Worm (Caenorhabditis elegans): ENCODE measurements around the gene R10E12.2.
A peak's percentile ranks its signal among the peaks of the same experiment; 100 is the strongest.

ce11 chrIII:10006734-10007348 lies 33.2 kb upstream of the R10E12.2 start, which contains the start of gene C05B5.8:
- no peak for TF ChIP-seq snpc-4 (tag; optimal IDR thresholded peaks at IDR 0.05)
- no peak for TF ChIP-seq pqm-1 (tag; optimal IDR thresholded peaks at IDR 0.05)
- TF ChIP-seq sea-2 (GFP tag; optimal IDR thresholded peaks at IDR 0.05): no peak
- TF ChIP-seq R02D3.7 (tag; optimal IDR thresholded peaks at IDR 0.05): no peak
- TF ChIP-seq ztf-4 (tag; optimal IDR thresholded peaks at IDR 0.05): no peak
- no peak for TF ChIP-seq nhr-28 (tag; optimal IDR thresholded peaks at IDR 0.05)
- peak; percentile 83 for TF ChIP-seq elt-1 (tag; optimal IDR thresholded peaks at IDR 0.05)
- no peak for TF ChIP-seq nhr-11 (tag; optimal IDR thresholded peaks at IDR 0.05)
- no peak for TF ChIP-seq nhr-237 (tag; optimal IDR thresholded peaks at IDR 0.05)
- TF ChIP-seq mml-1 (tag; optimal IDR thresholded peaks at IDR 0.05): no peak
- no peak for TF ChIP-seq lin-15B (tag; optimal IDR thresholded peaks at IDR 0.05)
- TF ChIP-seq elt-3 (tag; optimal IDR thresholded peaks at IDR 0.05): no peak

All from whole organism, L3 larva.